Fruit fly (Drosophila melanogaster): ENCODE data around the gene CG15043.

The CG15043 gene

dm6 chrX:18520360-18520759 lies 26.4 kb upstream of the CG15043 start:
- peak; percentile 15 for TF ChIP-seq Eip78C (GFP tag)
- no peak for TF ChIP-seq Ets96B (tag; optimal IDR thresholded peaks at IDR 0.05)

dm6 chrX:18517415-18517814 lies 23.4 kb upstream of the CG15043 start:
- TF ChIP-seq vri (GFP tag; optimal IDR thresholded peaks at IDR 0.05) (no peak), CG15336 (GFP tag; IDR thresholded peaks at IDR 0.05) (peak; percentile 37; the same call in 1 of the 2 replicates), CG31627 (GFP tag; optimal IDR thresholded peaks at IDR 0.05) (peak; percentile 26), CG6276 (GFP tag; optimal IDR thresholded peaks at IDR 0.05) (no peak), Eip93F (GFP tag; optimal IDR thresholded peaks at IDR 0.05) (no peak), CG8632 (GFP tag; optimal IDR thresholded peaks at IDR 0.05) (no peak), topi (GFP tag; optimal IDR thresholded peaks at IDR 0.05) (no peak), CG16779 (tag; optimal IDR thresholded peaks at IDR 0.05) (no peak), Ets21C (GFP tag; optimal IDR thresholded peaks at IDR 0.05) (no peak), CG8119 (GFP tag; IDR thresholded peaks at IDR 0.05) (peak; percentile 35; the same call in 1 of the 3 replicates), CG34406 (GFP tag; optimal IDR thresholded peaks at IDR 0.05) (no peak), CG6808 (GFP tag; optimal IDR thresholded peaks at IDR 0.05) (peak; percentile 10), CG11762 (GFP tag; optimal IDR thresholded peaks at IDR 0.05; ENCODE audit: insufficient read depth) (no peak), Blimp-1 (GFP tag; optimal IDR thresholded peaks at IDR 0.05) (no peak), CG6854 (GFP tag; optimal IDR thresholded peaks at IDR 0.05) (no peak), CG3032 (tag; optimal IDR thresholded peaks at IDR 0.05) (no peak), CG10631 (GFP tag; optimal IDR thresholded peaks at IDR 0.05) (no peak), CG10669 (GFP tag; optimal IDR thresholded peaks at IDR 0.05) (no peak), svp (GFP tag) (no peak), Sox15 (GFP tag; optimal IDR thresholded peaks at IDR 0.05) (no peak), CG4318 (GFP tag; optimal IDR thresholded peaks at IDR 0.05) (no peak), fd59A (GFP tag; optimal IDR thresholded peaks at IDR 0.05) (no peak), Smox (GFP tag; optimal IDR thresholded peaks at IDR 0.05) (no peak), CG11294 (GFP tag; IDR thresholded peaks at IDR 0.05) (no peak), Lpt (GFP tag; optimal IDR thresholded peaks at IDR 0.05) (peak; percentile 47), dsx (GFP tag; optimal IDR thresholded peaks at IDR 0.05; ENCODE audit: poor library complexity, severe bottlenecking) (no peak), fd85E (GFP tag; optimal IDR thresholded peaks at IDR 0.05) (no peak), achi (GFP tag; optimal IDR thresholded peaks at IDR 0.05) (peak; percentile 19), Eip78C (GFP tag) (peak; percentile 78), OdsH (GFP tag; optimal IDR thresholded peaks at IDR 0.05) (no peak), ss (GFP tag; optimal IDR thresholded peaks at IDR 0.05) (peak in 1 of 2 experiments; percentile 19), Hr38 (GFP tag; optimal IDR thresholded peaks at IDR 0.05) (no peak), esn (GFP tag; optimal IDR thresholded peaks at IDR 0.05) (peak; percentile 33), Eip75B (GFP tag; optimal IDR thresholded peaks at IDR 0.05) (peak; percentile 0), Gug (GFP tag; IDR thresholded peaks at IDR 0.05) (no peak), spab (GFP tag; optimal IDR thresholded peaks at IDR 0.05) (no peak), CG6163 (GFP tag; IDR thresholded peaks at IDR 0.05) (peak; percentile 58; the same call in 2 of the 3 replicates), eg (GFP tag; IDR thresholded peaks at IDR 0.05) (peak; percentile 58), Sox14 (GFP tag; optimal IDR thresholded peaks at IDR 0.05) (no peak), CG8319 (GFP tag; optimal IDR thresholded peaks at IDR 0.05) (no peak), CG1621 (tag; optimal IDR thresholded peaks at IDR 0.05) (peak; percentile 12), CG7368 (GFP tag; optimal IDR thresholded peaks at IDR 0.05) (no peak), CG11902 (GFP tag; optimal IDR thresholded peaks at IDR 0.05) (no peak), Hr4 (GFP tag; optimal IDR thresholded peaks at IDR 0.05) (peak; percentile 18), CG9139 (GFP tag; optimal IDR thresholded peaks at IDR 0.05) (no peak), cyc (GFP tag; optimal IDR thresholded peaks at IDR 0.05) (no peak), Hr39 (GFP tag; optimal IDR thresholded peaks at IDR 0.05) (peak; percentile 7), Ets96B (tag; optimal IDR thresholded peaks at IDR 0.05) (no peak), CG32006 (GFP tag; optimal IDR thresholded peaks at IDR 0.05) (peak; percentile 39), lz (GFP tag; optimal IDR thresholded peaks at IDR 0.05) (peak; percentile 33), net (GFP tag; optimal IDR thresholded peaks at IDR 0.05) (peak; percentile 7)
